Fruit fly (Drosophila melanogaster): ENCODE results near the gene CG11815.

DNA sequence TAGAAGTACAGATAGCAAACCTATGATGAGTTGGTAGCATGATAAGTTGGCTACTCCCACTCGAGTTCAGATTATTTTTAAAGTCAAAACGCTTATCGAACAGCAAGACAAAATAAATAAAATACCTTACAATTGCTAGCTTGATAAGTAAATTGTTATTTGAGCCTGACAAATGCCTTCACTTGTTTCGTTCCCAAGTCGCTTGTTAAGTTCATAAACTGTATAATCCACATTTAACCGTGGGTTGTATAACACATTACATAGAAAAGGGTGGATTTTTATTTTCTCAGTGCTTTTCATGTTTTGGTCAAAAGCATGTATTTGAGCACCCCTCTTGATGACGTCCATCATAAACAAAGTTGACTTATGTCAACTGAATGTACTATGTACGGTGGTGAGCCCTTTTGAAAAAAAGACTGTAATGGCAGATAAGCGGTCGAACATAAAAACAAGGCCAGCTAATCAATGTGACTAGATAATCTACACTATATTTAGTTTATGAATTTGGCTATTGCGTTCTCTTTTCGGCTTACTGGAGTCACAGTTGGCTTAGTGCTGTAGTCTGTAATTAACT, 2.1 kb downstream of the CG11815 start:
- TF ChIP-seq CG8159 (tag; optimal IDR thresholded peaks at IDR 0.05) (no peak), Pif1A (GFP tag; optimal IDR thresholded peaks at IDR 0.05) (no peak), Pif1B (GFP tag; optimal IDR thresholded peaks at IDR 0.05) (no peak)
